Fruit fly (Drosophila melanogaster) whole organism, embryonic: ENCODE measurements around the gene bab1.

Experiments
- Awh ChIP-seq: fragments of 200-800 bp; sonication (Bioruptor generic); IDR thresholded peaks from 2 replicates; pipeline ENCODE4, ENCODE4 v1.3.6; 2022; ENCODE audit warnings: missing biosample characterization, missing genetic modification characterization
- CG10366 ChIP-seq: fragments of 200-800 bp; sonication (Bioruptor generic); IDR thresholded peaks from 2 replicates; pipeline ENCODE4 v1.3.6; 2022; ENCODE audit warnings: missing biosample characterization, missing genetic modification characterization
- CG11560 ChIP-seq: fragments of 200-800 bp; sonication (Bioruptor generic); IDR thresholded peaks from 3 replicates; pipeline ENCODE4 v1.3.6; 2022; ENCODE audit warnings: missing biosample characterization, missing genetic modification characterization
- CG11723 ChIP-seq: fragments of 200-800 bp; sonication (Bioruptor generic); optimal IDR thresholded peaks from 2 replicates; lab custom pipeline; 2017; ENCODE audit warnings: missing biosample characterization, mild to moderate bottlenecking, missing genetic modification characterization
- CG12219 ChIP-seq: fragments of 200-800 bp; sonication (Bioruptor generic); optimal IDR thresholded peaks from 3 replicates; lab custom pipeline; 2018; ENCODE audit warnings: missing biosample characterization, mild to moderate bottlenecking, missing genetic modification characterization
- CG12236 ChIP-seq: fragments of 200-800 bp; sonication (Bioruptor generic); optimal IDR thresholded peaks from 2 replicates; lab custom pipeline; 2016; ENCODE audit warnings: missing biosample characterization, missing genetic modification characterization
- CG15011 ChIP-seq: fragments of 200-800 bp; sonication (Bioruptor generic); optimal IDR thresholded peaks from 3 replicates; lab custom pipeline; 2018; ENCODE audit warnings: missing biosample characterization, mild to moderate bottlenecking, missing genetic modification characterization
- CG16815 ChIP-seq: fragments of 200-800 bp; sonication (Bioruptor generic); optimal IDR thresholded peaks from 3 replicates; lab custom pipeline; 2017; ENCODE audit warnings: missing biosample characterization, mild to moderate bottlenecking, missing genetic modification characterization
- CG2116 ChIP-seq: fragments of 200-800 bp; sonication (Bioruptor generic); optimal IDR thresholded peaks from 3 replicates; lab custom pipeline; 2018; ENCODE audit warnings: missing biosample characterization, mild to moderate bottlenecking, missing genetic modification characterization
- CG2120 ChIP-seq: fragments of 200-800 bp; sonication (Bioruptor generic); optimal IDR thresholded peaks from 3 replicates; lab custom pipeline; 2016; ENCODE audit warnings: missing biosample characterization, missing genetic modification characterization
- CG31224 ChIP-seq: fragments of 200-800 bp; sonication (Bioruptor generic); IDR thresholded peaks from 2 replicates; pipeline ENCODE4 v1.3.6; 2022; ENCODE audit warnings: missing biosample characterization, missing genetic modification characterization
- CG3995 ChIP-seq: fragments of 200-800 bp; sonication (Bioruptor generic); optimal IDR thresholded peaks from 3 replicates; lab custom pipeline; 2016; ENCODE audit warnings: missing biosample characterization, missing genetic modification characterization
- CG4820 ChIP-seq: fragments of 200-800 bp; sonication (Bioruptor generic); optimal IDR thresholded peaks from 3 replicates; lab custom pipeline; 2016; ENCODE audit warnings: missing biosample characterization, missing genetic modification characterization
- CG7786 ChIP-seq: fragments of 200-800 bp; sonication (Bioruptor generic); optimal IDR thresholded peaks from 2 replicates; lab custom pipeline; 2016; ENCODE audit warnings: missing biosample characterization, missing genetic modification characterization
- CG7839 ChIP-seq: fragments of 200-800 bp; sonication (Bioruptor generic); optimal IDR thresholded peaks from 3 replicates; lab custom pipeline; 2018; ENCODE audit warnings: missing biosample characterization, mild to moderate bottlenecking, missing genetic modification characterization, moderate library complexity
- CG8089 ChIP-seq: fragments of 200-800 bp; sonication (Bioruptor generic); optimal IDR thresholded peaks from 3 replicates; lab custom pipeline; 2016; ENCODE audit warnings: missing biosample characterization, missing genetic modification characterization
- CG9797 ChIP-seq: fragments of 200-800 bp; sonication (Bioruptor generic); optimal IDR thresholded peaks from 3 replicates; lab custom pipeline; 2018; ENCODE audit warnings: missing biosample characterization, mild to moderate bottlenecking, missing genetic modification characterization
- CHES-1-like ChIP-seq: fragments of 200-800 bp; sonication (Bioruptor generic); optimal IDR thresholded peaks from 2 replicates; lab custom pipeline; 2016; ENCODE audit warnings: missing biosample characterization, missing genetic modification characterization
- Dad ChIP-seq: fragments of 200-800 bp; sonication (Bioruptor generic); optimal IDR thresholded peaks from 3 replicates; lab custom pipeline; 2016; ENCODE audit warnings: missing biosample characterization, missing genetic modification characterization
- Gsc ChIP-seq: fragments of 200-800 bp; sonication (Bioruptor generic); IDR thresholded peaks from 2 replicates; pipeline ENCODE4 v1.3.6; 2022; ENCODE audit warnings: missing biosample characterization, missing genetic modification characterization
- Hand ChIP-seq: fragments of 200-800 bp; sonication (Bioruptor generic); optimal IDR thresholded peaks from 2 replicates; lab custom pipeline; 2017; ENCODE audit warnings: mild to moderate bottlenecking, missing biosample characterization, missing genetic modification reagents, missing genetic modification characterization
- Hmx ChIP-seq: fragments of 200-800 bp; sonication (Bioruptor generic); optimal IDR thresholded peaks from 2 replicates; lab custom pipeline; 2016; ENCODE audit warnings: missing biosample characterization, missing genetic modification characterization
- Hr39 ChIP-seq: fragments of >200 bp; optimal IDR thresholded peaks from 2 replicates; lab custom pipeline; 2017
- PHDP ChIP-seq: fragments of 200-800 bp; sonication (Bioruptor generic); optimal IDR thresholded peaks from 3 replicates; lab custom pipeline; 2018; ENCODE audit warnings: missing biosample characterization, mild to moderate bottlenecking, missing genetic modification characterization, moderate library complexity
- Six4 ChIP-seq: fragments of 200-800 bp; sonication (Bioruptor generic); optimal IDR thresholded peaks from 2 replicates; lab custom pipeline; 2016; ENCODE audit warnings: missing biosample characterization, missing genetic modification characterization
- Ssrp ChIP-seq: fragments of 200-800 bp; sonication (Bioruptor generic); optimal IDR thresholded peaks from 2 replicates; lab custom pipeline; 2018; ENCODE audit warnings: missing biosample characterization, mild to moderate bottlenecking, missing genetic modification characterization, moderate library complexity
- ac ChIP-seq: fragments of 200-800 bp; sonication (Bioruptor generic); optimal IDR thresholded peaks from 3 replicates; lab custom pipeline; 2017; ENCODE audit warnings: missing biosample characterization, mild to moderate bottlenecking, missing genetic modification characterization
- al ChIP-seq: fragments of 200-800 bp; sonication (Bioruptor generic); IDR thresholded peaks from 2 replicates; pipeline ENCODE4 v1.3.6; 2022; ENCODE audit warnings: missing biosample characterization, missing genetic modification characterization
- bab2 ChIP-seq: fragments of 200-800 bp; sonication (Bioruptor generic); optimal IDR thresholded peaks from 2 replicates; lab custom pipeline; 2016; ENCODE audit warnings: missing biosample characterization, missing genetic modification characterization
- bbx ChIP-seq: fragments of 200-800 bp; sonication (Bioruptor generic); IDR thresholded peaks from 2 replicates; pipeline ENCODE4 v1.3.6; 2022; ENCODE audit warnings: missing biosample characterization, missing genetic modification characterization; ENCODE audit not compliant: partially characterized antibody
- cato ChIP-seq: fragments of 200-800 bp; sonication (Bioruptor generic); optimal IDR thresholded peaks from 2 replicates; lab custom pipeline; 2016; ENCODE audit warnings: missing biosample characterization, missing genetic modification characterization, borderline replicate concordance
- chinmo ChIP-seq: fragments of 200-800 bp; sonication (Bioruptor generic); IDR thresholded peaks from 4 replicates; pipeline ENCODE4 v1.3.6; 2022; ENCODE audit warnings: missing biosample characterization, missing genetic modification characterization; ENCODE audit not compliant: partially characterized antibody
- crol ChIP-seq: fragments of 200-800 bp; sonication (Bioruptor generic); IDR thresholded peaks from 2 replicates; pipeline ENCODE4 v1.3.6; 2022; ENCODE audit warnings: missing biosample characterization, missing genetic modification characterization
- eve ChIP-seq, 2 experiments: fragments of >200 bp; optimal IDR thresholded peaks; 2 replicates each; lab custom pipeline; 2017; ENCODE audit warnings: missing biosample characterization in 2 of 2, missing genetic modification characterization in 2 of 2
- gce ChIP-seq: fragments of 200-800 bp; sonication (Bioruptor generic); IDR thresholded peaks from 3 replicates; pipeline ENCODE4 v1.3.6; 2022; ENCODE audit warnings: missing biosample characterization, missing genetic modification characterization
- gsb-n ChIP-seq: fragments of 200-800 bp; sonication (Bioruptor generic); optimal IDR thresholded peaks from 3 replicates; lab custom pipeline; 2018; ENCODE audit warnings: missing biosample characterization, mild to moderate bottlenecking, missing genetic modification characterization
- hb ChIP-seq: fragments of 200-800 bp; sonication (Bioruptor generic); IDR thresholded peaks from 3 replicates; pipeline ENCODE4 v1.3.6; 2022; ENCODE audit warnings: missing biosample characterization, missing genetic modification characterization; ENCODE audit not compliant: partially characterized antibody
- ind ChIP-seq: fragments of 200-800 bp; sonication (Bioruptor generic); optimal IDR thresholded peaks from 3 replicates; lab custom pipeline; 2016; ENCODE audit warnings: missing biosample characterization, missing genetic modification characterization
- kay ChIP-seq: fragments of 200-800 bp; sonication (Bioruptor generic); optimal IDR thresholded peaks from 2 replicates; lab custom pipeline; 2016; ENCODE audit warnings: missing biosample characterization, missing genetic modification characterization
- maf-S ChIP-seq: fragments of 200-800 bp; sonication (Bioruptor generic); optimal IDR thresholded peaks from 2 replicates; lab custom pipeline; 2016; ENCODE audit warnings: missing biosample characterization, missing genetic modification characterization
- mirr ChIP-seq: fragments of 200-800 bp; sonication (Bioruptor generic); optimal IDR thresholded peaks from 3 replicates; lab custom pipeline; 2018; ENCODE audit warnings: missing biosample characterization, mild to moderate bottlenecking, missing genetic modification characterization
- pfk ChIP-seq: fragments of 200-800 bp; sonication (Bioruptor generic); optimal IDR thresholded peaks from 2 replicates; lab custom pipeline; 2018; ENCODE audit warnings: missing biosample characterization, mild to moderate bottlenecking, missing genetic modification characterization, moderate library complexity
- pnt ChIP-seq: fragments of 200-800 bp; sonication (Bioruptor generic); optimal IDR thresholded peaks from 3 replicates; lab custom pipeline; 2016; ENCODE audit warnings: missing biosample characterization, missing genetic modification characterization
- pros ChIP-seq: fragments of 200-800 bp; sonication (Bioruptor generic); optimal IDR thresholded peaks from 3 replicates; lab custom pipeline; 2019; ENCODE audit warnings: missing biosample characterization, mild to moderate bottlenecking, missing genetic modification characterization, moderate library complexity
- sens ChIP-seq: fragments of 200-800 bp; sonication (Bioruptor generic); peaks from one replicate; lab custom pipeline; 2016; ENCODE audit warnings: missing biosample characterization, missing genetic modification characterization
- stwl ChIP-seq: fragments of 200-800 bp; sonication (Bioruptor generic); optimal IDR thresholded peaks from 3 replicates; lab custom pipeline; 2018; ENCODE audit warnings: missing biosample characterization, mild to moderate bottlenecking, missing genetic modification characterization, moderate library complexity
- tap ChIP-seq: fragments of 200-800 bp; optimal IDR thresholded peaks from 3 replicates; lab custom pipeline; 2019; ENCODE audit warnings: missing biosample characterization, mild to moderate bottlenecking, missing genetic modification characterization, moderate library complexity
- trh ChIP-seq: fragments of 200-800 bp; sonication (Bioruptor generic); optimal IDR thresholded peaks from 2 replicates; lab custom pipeline; 2016; ENCODE audit warnings: missing biosample characterization, missing genetic modification characterization
- ttk ChIP-seq: fragments of 200-800 bp; sonication (Bioruptor generic); IDR thresholded peaks from 2 replicates; pipeline ENCODE4 v2.1.2; 2022; ENCODE audit warnings: missing biosample characterization, missing genetic modification characterization
- zfh1 ChIP-seq: fragments of 200-800 bp; sonication (Bioruptor generic); IDR thresholded peaks from 3 replicates; pipeline ENCODE4 v1.3.6; 2022; ENCODE audit warnings: missing biosample characterization, missing genetic modification characterization

Gene bab1

dm6 chr3L:1034190-1034886, 66.6 kb downstream of the bab1 start, which contains the start of the genes CG9205 and trio (continued):
- TF ChIP-seq gsb-n (tag; lab: Kevin White, UChicago), result no peak
- TF ChIP-seq CG7839 (tag; lab: Kevin White, UChicago), result no peak
- no peak for TF ChIP-seq CG16815 (GFP tag; lab: Kevin White, UChicago)
- no peak for TF ChIP-seq bbx (GFP tag; lab: Robert Waterston, UW)
- TF ChIP-seq cato (GFP tag; lab: Kevin White, UChicago), result no peak
- no peak for TF ChIP-seq al (GFP tag; lab: Robert Waterston, UW)

dm6 chr3L:1033688-1034087, 67.2 kb downstream of the bab1 start:
- TF ChIP-seq CG8089 (GFP tag; lab: Kevin White, UChicago) (no peak), kay (GFP tag; lab: Kevin White, UChicago) (no peak), CG10366 (no peak), Hmx (GFP tag; lab: Kevin White, UChicago) (no peak), CG9797 (GFP tag; lab: Kevin White, UChicago) (no peak), trh (GFP tag; lab: Kevin White, UChicago) (no peak), CG2116 (GFP tag; lab: Kevin White, UChicago) (no peak), CG15011 (GFP tag; lab: Kevin White, UChicago) (no peak), hb (no peak), CHES-1-like (no peak), Awh (0 out of 2 replicates have a peak, but pooled peaks have one; percentile 10), ind (no peak), crol (GFP tag; lab: Robert Waterston, UW) (0 out of 2 replicates have a peak, but pooled peaks have one; percentile 17), Hr39 (lab: Kevin White, UChicago) (peak; percentile 80), chinmo (no peak), CG12236 (GFP tag; lab: Kevin White, UChicago) (no peak), CG11560 (tag; lab: Robert Waterston, UW) (no peak), maf-S (GFP tag; lab: Kevin White, UChicago) (no peak), Dad (GFP tag; lab: Kevin White, UChicago) (no peak), Six4 (GFP tag; lab: Kevin White, UChicago) (no peak), CG7786 (GFP tag; lab: Kevin White, UChicago) (no peak), pfk (no peak), bab2 (GFP tag; lab: Kevin White, UChicago) (no peak), Gsc (GFP tag; lab: Robert Waterston, UW) (no peak), ttk (no peak), Hand (no peak)

DNA sequence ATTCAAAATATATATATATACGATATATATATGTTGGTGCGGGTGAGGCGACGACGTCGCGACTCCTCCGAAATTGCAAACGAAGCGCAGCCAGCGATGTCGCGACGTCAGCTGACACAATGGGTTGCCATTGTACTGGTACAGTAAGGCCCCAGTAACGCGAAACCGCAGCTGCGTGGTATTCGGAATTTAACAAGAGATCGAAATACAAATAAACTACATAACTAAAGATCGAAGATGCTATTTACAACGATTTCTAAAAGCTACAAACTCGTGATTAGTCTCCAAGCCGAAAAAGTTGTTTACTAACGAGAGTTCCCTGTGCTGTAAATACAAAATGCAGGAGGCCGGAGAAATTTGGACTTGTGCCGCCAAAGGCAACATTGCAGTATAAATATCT, 68.3 kb downstream of the bab1 start:
- TF ChIP-seq Ssrp (tag; lab: Kevin White, UChicago) (peak; percentile 81), zfh1 (GFP tag; lab: Robert Waterston, UW) (peak; percentile 83), eve (GFP tag; optimal IDR thresholded peaks at IDR 0.05; lab: Kevin White, UChicago) (no peak), CG31224 (GFP tag; lab: Robert Waterston, UW) (0 out of 2 replicates have a peak, but pooled peaks have one; percentile 26), CG2120 (GFP tag; lab: Kevin White, UChicago) (peak; percentile 35), pros (GFP tag; lab: Kevin White, UChicago) (no peak), PHDP (tag; lab: Kevin White, UChicago) (peak; percentile 72), stwl (tag; lab: Kevin White, UChicago) (no peak), tap (tag; lab: Kevin White, UChicago) (peak; percentile 80), gce (GFP tag; lab: Robert Waterston, UW) (peak; percentile 51; the same call in 1 of the 3 replicates), pnt (peak; percentile 41), ac (GFP tag; lab: Kevin White, UChicago) (peak; percentile 3), CG11723 (GFP tag; lab: Kevin White, UChicago) (peak; percentile 63), Hmx (GFP tag; lab: Kevin White, UChicago) (no peak), sens (GFP tag; lab: Kevin White, UChicago) (peak; percentile 94), CG12219 (GFP tag; lab: Kevin White, UChicago) (peak; percentile 82), CG3995 (GFP tag; lab: Kevin White, UChicago) (no peak), mirr (no peak), CG4820 (GFP tag; lab: Kevin White, UChicago) (peak; percentile 73)
